Worm (Caenorhabditis elegans) whole organism, L1 larva: Measurements from ENCODE around the gene zag-1.

Experiments used
- dpl-1 ChIP-seq, 3 experiments: fragments of 150-350 bp in 2 of 3; sonication (generic microtip) in 1 of 3; optimal IDR thresholded peaks; 2 replicates each; lab custom pipeline; 2014 to 2017; ENCODE audit warnings: missing biosample characterization in 3 of 3, missing genetic modification characterization in 3 of 3, missing genetic modification reagents in 3 of 3
- lin-39 ChIP-seq: fragments of 150-350 bp; optimal IDR thresholded peaks from 2 replicates; lab custom pipeline; 2014; ENCODE audit warnings: missing biosample characterization, missing genetic modification reagents, missing genetic modification characterization
- lsy-2 ChIP-seq, 2 experiments: fragments of 150-350 bp; optimal IDR thresholded peaks; 2 replicates each; lab custom pipeline; 2014; ENCODE audit warnings: missing biosample characterization in 2 of 2, missing genetic modification characterization in 2 of 2
- nhr-28 ChIP-seq: fragments of 150-350 bp; optimal IDR thresholded peaks from 2 replicates; lab custom pipeline; 2014; ENCODE audit warnings: missing biosample characterization, missing genetic modification characterization
- nhr-77 ChIP-seq: fragments of 150-350 bp; optimal IDR thresholded peaks from 2 replicates; lab custom pipeline; 2014; ENCODE audit warnings: missing biosample characterization, missing genetic modification characterization
- ztf-11 ChIP-seq, 2 experiments: sonication (generic microtip); optimal IDR thresholded peaks; 2 replicates each; lab custom pipeline; 2016 to 2017; ENCODE audit warnings: missing genetic modification characterization in 2 of 2, missing biosample characterization in 1 of 2, missing compliant biosample characterization in 1 of 2

ce11 chrIV:3875260-3875659, 19.6 kb downstream of the zag-1 start:
- TF ChIP-seq nhr-28 (tag; lab: Kevin White, UChicago) = no peak
- TF ChIP-seq ztf-11 (tag; optimal IDR thresholded peaks at IDR 0.05; lab: Kevin White, UChicago) = no peak
- no peak for TF ChIP-seq lin-39
- peak in 1 of 2 experiments; percentile 38 for TF ChIP-seq lsy-2 (tag; optimal IDR thresholded peaks at IDR 0.05; lab: Kevin White, UChicago)
- TF ChIP-seq dpl-1 (GFP tag; optimal IDR thresholded peaks at IDR 0.05; lab: Kevin White, UChicago) = peak in 2 of 3 experiments; percentile 15 to 25
- no peak for TF ChIP-seq nhr-77 (tag; lab: Kevin White, UChicago)
